Fruit fly (Drosophila melanogaster) Kc167 (cell line): ENCODE measurements around the gene CG32388.

Experiments used
- Myc ChIP-seq: fragments of >200 bp; optimal IDR thresholded peaks from 2 replicates; lab custom pipeline; 2017; ENCODE audit warnings: missing external identifiers
- Sin3A ChIP-seq: fragments of >200 bp; optimal IDR thresholded peaks from 2 replicates; lab custom pipeline; 2018; ENCODE audit warnings: missing external identifiers
- h ChIP-seq: fragments of >200 bp; optimal IDR thresholded peaks from 3 replicates; lab custom pipeline; 2018; ENCODE audit warnings: missing external identifiers
- insv ChIP-seq: fragments of >200 bp; optimal IDR thresholded peaks from 3 replicates; lab custom pipeline; 2018; ENCODE audit warnings: missing external identifiers
- psq ChIP-seq: fragments of >200 bp; optimal IDR thresholded peaks from 2 replicates; lab custom pipeline; 2017; ENCODE audit warnings: missing external identifiers
- ttk ChIP-seq: sonication (Bioruptor generic); optimal IDR thresholded peaks from 2 replicates; lab custom pipeline; 2017; ENCODE audit warnings: missing external identifiers

The CG32388 gene

DNA sequence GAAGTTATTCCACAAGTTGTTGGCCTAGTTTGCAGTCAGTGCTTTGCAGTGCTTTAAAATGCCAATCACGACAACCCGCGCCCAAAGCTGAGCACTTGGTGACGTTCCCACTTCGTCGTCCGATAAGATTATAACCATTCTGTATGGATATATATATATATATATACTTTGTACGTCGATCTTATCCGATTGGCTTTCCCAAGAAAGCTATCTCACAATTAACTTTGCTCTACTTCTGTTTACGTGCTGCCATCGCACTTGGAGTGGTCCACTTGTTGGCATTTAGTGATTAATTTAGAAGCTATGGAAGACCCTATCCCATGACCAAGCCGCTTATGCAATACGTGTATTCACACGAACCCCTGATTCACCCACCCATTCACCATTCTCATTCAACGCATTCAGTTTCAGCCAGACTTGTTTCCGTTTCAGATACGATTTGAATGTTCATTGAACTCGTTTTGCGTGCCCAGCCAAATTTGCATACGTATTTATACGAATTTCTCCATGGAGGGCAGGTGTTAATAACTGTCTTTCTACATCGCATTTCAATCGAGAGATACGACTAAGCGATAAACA, 22.3 kb downstream of the CG32388 start:
- no peak for TF ChIP-seq Sin3A (lab: Kevin White, UChicago)
- no peak for TF ChIP-seq ttk (lab: Kevin White, UChicago)
- TF ChIP-seq insv (lab: Kevin White, UChicago) = no peak
- no peak for TF ChIP-seq h
- no peak for TF ChIP-seq psq (lab: Kevin White, UChicago)
- no peak for TF ChIP-seq Myc

DNA sequence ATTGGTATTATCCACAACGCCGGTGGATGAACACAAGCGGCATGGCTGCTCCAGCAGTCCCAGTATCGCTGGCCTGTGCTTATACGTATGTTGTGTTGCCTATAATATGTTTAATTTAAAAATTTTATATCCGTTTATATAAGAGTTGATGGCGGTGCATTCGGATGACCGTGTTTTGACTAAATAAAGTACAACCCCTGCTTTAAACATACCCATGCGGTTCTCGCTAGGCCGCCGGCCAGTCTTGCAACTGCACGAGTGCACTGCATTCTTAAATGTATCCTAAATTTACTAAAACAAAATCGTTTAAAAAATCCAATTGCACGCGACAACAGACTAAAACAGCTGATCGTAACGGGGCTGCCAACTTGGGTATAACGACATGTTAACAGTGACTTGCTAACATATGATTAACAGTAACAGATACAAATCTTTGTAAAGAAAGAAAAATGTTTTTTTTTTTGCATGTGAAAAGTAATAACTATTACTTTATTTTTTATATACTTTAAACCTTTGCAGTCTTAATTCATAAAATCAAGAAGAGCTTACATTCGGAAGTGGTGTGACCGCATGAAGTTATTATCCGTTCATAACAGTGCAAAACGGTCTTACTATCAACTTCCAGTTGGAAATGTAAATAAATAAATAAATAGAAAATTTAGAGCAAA, 26.5 kb downstream of the CG32388 start, which contains the start of the genes Uqcc1 and Surf1:
Gene Uqcc1 (minus strand): TSS at position 356 of the 668 bp plus-strand sequence.
Gene Surf1 (plus strand): TSS at position 594 of the 668 bp plus-strand sequence.
- TF ChIP-seq ttk (lab: Kevin White, UChicago) = no peak
- no peak for TF ChIP-seq Sin3A (lab: Kevin White, UChicago)
- TF ChIP-seq insv (lab: Kevin White, UChicago) = no peak
- TF ChIP-seq h = no peak
- TF ChIP-seq Myc = no peak

DNA sequence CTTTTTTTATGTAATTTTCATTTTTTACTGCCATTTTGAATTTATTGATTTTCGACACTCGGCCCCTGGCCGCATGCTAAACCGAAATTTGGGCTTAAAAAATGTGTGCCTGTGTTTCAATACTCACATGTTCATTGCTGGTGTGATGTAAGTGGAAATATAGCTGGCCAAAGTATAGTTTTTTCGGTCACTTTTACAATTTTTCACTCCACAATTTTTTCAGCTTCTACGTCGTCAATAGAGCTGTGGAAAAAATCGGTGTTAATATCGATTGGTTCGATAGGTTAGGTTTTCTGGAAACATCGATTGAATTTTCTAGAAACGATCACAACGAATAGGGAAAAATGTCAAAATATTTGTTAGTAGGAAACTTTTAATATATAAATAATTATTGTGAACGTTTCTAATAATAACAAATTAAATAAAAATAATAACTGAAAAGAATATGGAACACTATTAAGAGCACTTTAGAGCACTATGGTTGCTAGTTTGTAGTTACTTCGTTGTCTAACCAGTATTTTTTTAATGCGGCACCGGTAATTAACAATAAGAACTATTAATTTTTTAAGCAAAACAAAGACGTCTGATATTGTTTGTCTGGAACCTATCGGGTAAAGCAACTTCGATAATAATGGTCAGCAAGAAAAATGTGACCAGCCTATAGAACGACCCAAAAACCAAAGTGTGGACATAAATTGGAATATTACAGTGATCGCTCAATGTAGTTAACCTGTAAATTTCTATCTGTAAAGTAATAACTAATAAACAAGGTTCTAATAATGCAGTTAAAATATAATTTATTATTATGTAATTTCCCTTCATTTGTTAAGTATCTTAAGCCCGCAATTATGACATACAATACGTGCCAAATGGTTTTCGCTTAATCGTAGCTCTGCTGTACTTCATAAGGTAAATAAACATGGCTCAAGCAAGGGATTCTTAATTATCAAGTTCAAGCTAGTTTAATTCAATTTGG, 28.8 kb downstream of the CG32388 start, which contains the start of the genes CG10077 and CG9948:
Gene CG10077 (minus strand): TSS at position 651 of the 976 bp plus-strand sequence.
Gene CG9948 (plus strand): TSS at position 738 of the 976 bp plus-strand sequence.
- TF ChIP-seq Myc = no peak
- TF ChIP-seq ttk (lab: Kevin White, UChicago) = no peak
- no peak for TF ChIP-seq Sin3A (lab: Kevin White, UChicago)
- TF ChIP-seq h = no peak
- TF ChIP-seq psq (lab: Kevin White, UChicago) = no peak
- TF ChIP-seq insv (lab: Kevin White, UChicago) = no peak

- no peak for TF ChIP-seq h
- TF ChIP-seq insv (lab: Kevin White, UChicago) = no peak
Measured at dm6 chr3L:6947188-6947971, 37.0 kb downstream of the CG32388 start.

DNA sequence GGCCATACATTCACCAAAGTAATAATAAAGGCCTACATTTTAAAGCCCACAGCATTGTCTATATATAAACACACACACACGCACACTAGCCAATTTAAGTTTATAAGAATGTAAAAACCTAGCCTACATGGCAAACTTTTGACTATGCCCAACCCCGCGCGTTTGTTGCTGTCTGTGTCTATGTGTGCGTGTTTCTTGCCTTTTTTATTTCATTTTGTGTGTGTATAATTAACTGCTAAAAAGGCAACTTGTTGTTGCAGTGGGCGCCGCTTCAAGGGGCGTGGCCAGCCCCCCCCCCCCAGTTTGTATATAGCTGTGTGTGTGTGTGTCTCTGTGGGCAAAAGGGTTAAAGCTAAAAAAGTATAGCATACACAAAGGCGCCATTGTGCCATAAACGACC, 39.0 kb downstream of the CG32388 start:
- TF ChIP-seq insv (lab: Kevin White, UChicago) (no peak), psq (lab: Kevin White, UChicago) (no peak), h (no peak), ttk (lab: Kevin White, UChicago) (no peak)

DNA sequence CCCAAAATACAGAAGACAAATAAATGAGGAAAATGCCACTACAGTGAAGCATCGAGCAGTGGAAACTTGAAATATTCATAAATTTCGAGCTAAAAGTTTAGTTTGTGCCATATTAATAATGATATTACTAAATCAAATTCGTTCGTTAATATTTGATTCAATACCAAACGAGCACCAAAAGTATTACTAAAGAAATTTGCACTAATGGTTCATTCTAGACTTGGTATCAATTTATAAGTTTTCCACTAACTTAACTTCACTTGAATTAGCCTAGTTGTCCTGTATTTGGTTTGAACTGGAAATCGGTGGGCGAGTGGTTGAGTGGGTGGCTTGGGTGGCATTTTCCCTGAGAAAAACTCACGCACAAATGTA, 40.5 kb downstream of the CG32388 start:
- no peak for TF ChIP-seq Sin3A (lab: Kevin White, UChicago)
- no peak for TF ChIP-seq h
- no peak for TF ChIP-seq Myc
- TF ChIP-seq insv (lab: Kevin White, UChicago) = no peak
- TF ChIP-seq ttk (lab: Kevin White, UChicago) = no peak
- TF ChIP-seq psq (lab: Kevin White, UChicago) = no peak

DNA sequence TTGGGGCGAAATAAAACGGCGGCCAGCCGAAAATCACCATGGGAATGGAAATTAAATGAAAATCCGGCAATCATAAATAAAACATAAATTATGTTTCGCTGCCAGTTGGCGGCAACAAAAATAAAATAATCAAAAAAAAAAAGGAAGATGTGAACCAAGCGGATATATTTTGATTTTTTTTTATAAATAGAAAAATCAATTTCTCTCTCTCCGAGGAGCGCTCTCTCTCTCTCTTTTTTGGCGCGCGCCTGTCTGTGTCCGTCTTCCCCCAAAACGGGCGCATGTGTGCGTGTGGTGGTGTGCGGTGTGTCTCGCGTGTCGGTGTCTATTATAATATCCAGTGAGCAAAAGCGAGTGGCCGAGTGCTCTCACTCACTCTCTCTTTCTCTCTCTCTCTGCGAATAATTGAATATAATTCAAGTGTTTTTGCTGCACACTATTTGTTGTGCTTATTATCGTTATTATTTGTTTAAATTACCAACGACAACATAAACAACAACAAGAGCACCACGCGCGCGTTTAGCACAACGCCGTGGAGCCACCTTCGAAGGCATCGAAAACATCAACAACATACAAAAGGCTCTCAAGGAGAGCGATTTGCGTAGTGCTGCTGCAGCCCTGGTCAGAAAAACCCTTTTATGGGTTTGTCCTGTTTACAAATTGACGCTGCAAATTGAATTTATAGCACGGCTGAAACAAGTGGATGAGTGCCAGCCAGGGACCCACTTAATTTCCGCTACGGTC, 41.0 kb downstream of the CG32388 start:
- no peak for TF ChIP-seq psq (lab: Kevin White, UChicago)
- no peak for TF ChIP-seq Sin3A (lab: Kevin White, UChicago)
- TF ChIP-seq Myc = no peak

DNA sequence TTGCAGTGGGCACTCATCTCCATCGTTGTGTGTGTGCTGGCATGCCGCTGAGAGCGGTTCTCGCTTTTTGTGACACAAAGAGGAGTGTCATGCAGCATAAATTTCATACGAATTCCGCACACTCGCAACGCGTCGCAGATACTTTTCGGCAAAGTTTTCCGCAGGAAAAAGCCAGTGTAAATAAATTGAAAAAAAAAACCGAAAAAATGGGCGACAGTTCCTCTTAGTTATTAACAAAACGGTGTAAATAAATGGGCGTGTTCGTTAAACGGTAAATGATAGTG, 41.6 kb downstream of the CG32388 start, which contains the start of gene tow:
Gene tow (plus strand): TSS at position 26 of the 284 bp plus-strand sequence.
- TF ChIP-seq h = no peak
- TF ChIP-seq Sin3A (lab: Kevin White, UChicago) = no peak
- no peak for TF ChIP-seq psq (lab: Kevin White, UChicago)
- TF ChIP-seq ttk (lab: Kevin White, UChicago) = no peak
- no peak for TF ChIP-seq insv (lab: Kevin White, UChicago)
- no peak for TF ChIP-seq Myc

DNA sequence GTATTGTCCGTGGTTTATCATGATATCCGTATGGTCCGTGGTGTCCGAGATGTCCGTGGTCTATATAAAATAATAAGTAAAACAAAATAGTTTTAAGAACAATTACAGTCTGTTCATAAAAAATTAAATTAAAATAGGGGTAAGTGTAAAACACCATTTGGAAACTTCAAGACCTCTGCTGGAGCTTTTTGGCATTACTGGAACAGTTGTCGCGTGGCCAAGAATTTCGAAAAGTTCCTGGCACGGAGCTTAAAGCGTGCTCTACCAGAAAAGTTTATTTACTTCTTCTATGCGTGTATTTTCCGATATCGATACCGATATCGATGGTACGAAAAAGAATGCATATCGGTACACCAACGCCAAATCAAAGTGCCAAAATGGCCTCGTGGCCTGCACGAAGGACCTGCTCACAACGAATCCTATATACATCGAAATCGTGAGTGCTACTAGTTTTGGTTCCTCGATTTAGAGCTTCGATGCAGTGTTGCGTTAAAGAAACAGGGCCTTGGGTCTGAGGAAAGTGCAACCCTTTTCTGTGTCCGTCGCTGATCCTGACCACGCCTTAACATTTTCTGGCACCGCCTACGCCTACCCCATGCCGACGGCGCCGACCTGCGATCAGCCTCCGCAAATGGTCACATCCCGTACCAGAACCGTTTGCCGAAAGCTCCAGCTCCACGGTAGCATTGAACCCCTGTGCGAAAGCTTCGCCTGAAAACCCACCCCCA, 42.1 kb downstream of the CG32388 start:
- TF ChIP-seq insv (lab: Kevin White, UChicago) (no peak), psq (lab: Kevin White, UChicago) (no peak), ttk (lab: Kevin White, UChicago) (no peak), Sin3A (lab: Kevin White, UChicago) (no peak), h (no peak), Myc (no peak)

dm6 chr3L:6934799-6935318, 49.5 kb downstream of the CG32388 start:
- no peak for TF ChIP-seq ttk (lab: Kevin White, UChicago)
- no peak for TF ChIP-seq psq (lab: Kevin White, UChicago)
- no peak for TF ChIP-seq insv (lab: Kevin White, UChicago)
- no peak for TF ChIP-seq Sin3A (lab: Kevin White, UChicago)
- no peak for TF ChIP-seq Myc
- TF ChIP-seq h = no peak
